Worm (Caenorhabditis elegans) whole organism, L2 larva: ENCODE measurements around the gene R11H6.5.

ENCODE experiments used
- C34F6.9 ChIP-seq: fragments of 150-350 bp; optimal IDR thresholded peaks from 2 replicates; lab custom pipeline; 2014; ENCODE audit warnings: missing biosample characterization, missing genetic modification characterization
- F13H6.1 ChIP-seq: sonication (generic microtip); optimal IDR thresholded peaks from 2 replicates; lab custom pipeline; 2016; ENCODE audit warnings: missing genetic modification characterization, missing compliant biosample characterization
- R02D3.7 ChIP-seq: fragments of 150-350 bp; optimal IDR thresholded peaks from 2 replicates; lab custom pipeline; 2014; ENCODE audit warnings: missing biosample characterization, missing genetic modification characterization
- Y55F3AM.14 ChIP-seq: fragments of 200-800 bp; sonication (Bioruptor generic); optimal IDR thresholded peaks from 2 replicates; lab custom pipeline; 2018; ENCODE audit warnings: mild to moderate bottlenecking, missing genetic modification characterization, missing compliant biosample characterization
- ZK546.5 ChIP-seq: sonication (generic microtip); optimal IDR thresholded peaks from 2 replicates; lab custom pipeline; 2017; ENCODE audit warnings: missing biosample characterization, missing genetic modification characterization
- alr-1 ChIP-seq: fragments of 150-350 bp; optimal IDR thresholded peaks from 2 replicates; lab custom pipeline; 2014; ENCODE audit warnings: missing biosample characterization, missing genetic modification characterization
- ama-1 ChIP-seq: fragments of 150-350 bp; optimal IDR thresholded peaks from 2 replicates; lab custom pipeline; 2018; ENCODE audit warnings: inconsistent platforms
- ceh-16 ChIP-seq: fragments of 150-350 bp; optimal IDR thresholded peaks from 2 replicates; lab custom pipeline; 2014; ENCODE audit warnings: missing biosample characterization, missing genetic modification characterization
- ceh-82 ChIP-seq: fragments of 150-350 bp; optimal IDR thresholded peaks from 2 replicates; lab custom pipeline; 2014; ENCODE audit warnings: missing biosample characterization, missing genetic modification characterization
- crh-2 ChIP-seq: sonication (generic microtip); optimal IDR thresholded peaks from 2 replicates; lab custom pipeline; 2017; ENCODE audit warnings: missing biosample characterization, missing genetic modification characterization
- dmd-4 ChIP-seq: sonication (generic microtip); optimal IDR thresholded peaks from 2 replicates; lab custom pipeline; 2017; ENCODE audit warnings: missing biosample characterization, missing genetic modification characterization
- egl-27 ChIP-seq: sonication (generic microtip); optimal IDR thresholded peaks from 3 replicates; lab custom pipeline; 2017; ENCODE audit warnings: missing biosample characterization, missing genetic modification reagents, missing genetic modification characterization
- elt-1 ChIP-seq: fragments of 150-350 bp; optimal IDR thresholded peaks from 2 replicates; lab custom pipeline; 2014; ENCODE audit warnings: missing biosample characterization, missing genetic modification characterization
- elt-3 ChIP-seq: sonication (generic microtip); optimal IDR thresholded peaks from 2 replicates; lab custom pipeline; 2017; ENCODE audit warnings: missing biosample characterization, missing genetic modification characterization
- gmeb-1 ChIP-seq: fragments of 150-350 bp; optimal IDR thresholded peaks from 2 replicates; lab custom pipeline; 2014; ENCODE audit warnings: missing biosample characterization, missing genetic modification characterization
- lin-11 ChIP-seq: fragments of 150-350 bp; sonication (generic microtip); optimal IDR thresholded peaks from 2 replicates; lab custom pipeline; 2014; ENCODE audit warnings: missing biosample characterization, missing genetic modification characterization, inconsistent platforms, mixed read lengths
- lin-13 ChIP-seq: fragments of 150-350 bp; optimal IDR thresholded peaks from 2 replicates; lab custom pipeline; 2014; ENCODE audit warnings: missing biosample characterization, missing genetic modification reagents, missing genetic modification characterization
- lin-39 ChIP-seq: fragments of 150-350 bp; optimal IDR thresholded peaks from 2 replicates; lab custom pipeline; 2014; ENCODE audit warnings: missing biosample characterization, missing genetic modification reagents, missing genetic modification characterization
- mab-5 ChIP-seq: fragments of 150-350 bp; optimal IDR thresholded peaks from 2 replicates; lab custom pipeline; 2014; ENCODE audit warnings: missing biosample characterization, missing genetic modification characterization
- mdl-1 ChIP-seq, 2 experiments: fragments of 150-350 bp in 1 of 2; sonication (generic microtip) in 1 of 2; optimal IDR thresholded peaks; 2 replicates each; lab custom pipeline; 2017; ENCODE audit warnings: missing biosample characterization in 2 of 2, missing genetic modification characterization in 2 of 2
- nhr-10 ChIP-seq: sonication (generic microtip); optimal IDR thresholded peaks from 2 replicates; lab custom pipeline; 2017; ENCODE audit warnings: missing biosample characterization, missing genetic modification characterization
- nhr-11 ChIP-seq: fragments of 150-350 bp; optimal IDR thresholded peaks from 2 replicates; lab custom pipeline; 2014; ENCODE audit warnings: missing biosample characterization, missing genetic modification characterization
- nhr-12 ChIP-seq: fragments of 150-350 bp; optimal IDR thresholded peaks from 2 replicates; lab custom pipeline; 2014; ENCODE audit warnings: missing biosample characterization, missing genetic modification characterization
- nhr-129 ChIP-seq: fragments of 150-350 bp; optimal IDR thresholded peaks from 2 replicates; lab custom pipeline; 2014; ENCODE audit warnings: missing biosample characterization, missing genetic modification characterization
- nhr-21 ChIP-seq: fragments of 150-350 bp; optimal IDR thresholded peaks from 2 replicates; lab custom pipeline; 2014; ENCODE audit warnings: missing biosample characterization, missing genetic modification characterization
- nhr-23 ChIP-seq: fragments of 150-350 bp; optimal IDR thresholded peaks from 2 replicates; lab custom pipeline; 2014; ENCODE audit warnings: missing biosample characterization, missing genetic modification reagents, missing genetic modification characterization
- nhr-237 ChIP-seq: fragments of 150-350 bp; optimal IDR thresholded peaks from 2 replicates; lab custom pipeline; 2014; ENCODE audit warnings: missing biosample characterization, missing genetic modification characterization
- nhr-25 ChIP-seq: fragments of 150-350 bp; sonication (generic microtip); optimal IDR thresholded peaks from 3 replicates; lab custom pipeline; 2014; ENCODE audit warnings: missing biosample characterization, missing genetic modification characterization
- nhr-77 ChIP-seq: fragments of 150-350 bp; optimal IDR thresholded peaks from 2 replicates; lab custom pipeline; 2014; ENCODE audit warnings: missing biosample characterization, missing genetic modification characterization
- peb-1 ChIP-seq: fragments of 150-350 bp; optimal IDR thresholded peaks from 2 replicates; lab custom pipeline; 2014; ENCODE audit warnings: missing biosample characterization, missing genetic modification characterization
- sem-4 ChIP-seq: fragments of 150-350 bp; optimal IDR thresholded peaks from 2 replicates; lab custom pipeline; 2014; ENCODE audit warnings: missing biosample characterization, missing genetic modification reagents, missing genetic modification characterization
- skn-1 ChIP-seq: sonication (generic microtip); optimal IDR thresholded peaks from 2 replicates; lab custom pipeline; 2017; ENCODE audit warnings: missing biosample characterization, missing genetic modification characterization
- sma-3 ChIP-seq: sonication (generic microtip); optimal IDR thresholded peaks from 2 replicates; lab custom pipeline; 2016; ENCODE audit warnings: missing genetic modification reagents, missing genetic modification characterization, missing compliant biosample characterization
- sma-9 ChIP-seq, 2 experiments: fragments of 150-350 bp in 1 of 2; sonication (generic microtip) in 1 of 2; optimal IDR thresholded peaks; 2 replicates each; lab custom pipeline; 2014 to 2016; ENCODE audit warnings: missing genetic modification characterization in 2 of 2, mild to moderate bottlenecking in 1 of 2, missing biosample characterization in 1 of 2, missing compliant biosample characterization in 1 of 2, missing genetic modification reagents in 1 of 2, moderate library complexity in 1 of 2
- unc-39 ChIP-seq: fragments of 150-350 bp; optimal IDR thresholded peaks from 2 replicates; lab custom pipeline; 2014; ENCODE audit warnings: missing biosample characterization, missing genetic modification characterization
- unc-62 ChIP-seq: fragments of 150-350 bp; optimal IDR thresholded peaks from 2 replicates; lab custom pipeline; 2014; ENCODE audit warnings: missing biosample characterization, missing genetic modification reagents, missing genetic modification characterization
- zag-1 ChIP-seq: fragments of 150-350 bp; optimal IDR thresholded peaks from 2 replicates; lab custom pipeline; 2014; ENCODE audit warnings: missing biosample characterization, missing genetic modification characterization
- ztf-4 ChIP-seq: fragments of 150-350 bp; optimal IDR thresholded peaks from 2 replicates; lab custom pipeline; 2014; ENCODE audit warnings: missing biosample characterization, missing genetic modification characterization

Gene R11H6.5

DNA sequence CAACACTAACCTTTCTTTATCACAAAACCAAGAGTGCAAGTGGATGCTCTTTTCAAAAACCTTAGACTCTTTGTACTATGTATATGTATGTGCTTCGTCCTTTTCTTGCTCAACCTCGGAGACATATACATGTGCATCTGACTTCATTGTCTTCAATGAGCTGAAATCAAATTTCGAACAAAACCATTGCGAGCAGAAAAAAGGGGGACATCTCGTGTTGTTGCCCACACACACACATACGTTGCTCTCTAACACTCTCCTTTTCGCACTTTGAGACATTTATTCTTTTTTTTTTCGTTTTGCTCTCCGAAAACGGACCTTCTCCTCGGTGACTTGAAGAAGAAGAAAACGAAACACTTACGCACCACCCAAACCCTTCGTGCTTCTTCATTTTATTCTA is 8.3 kb upstream of the R11H6.5 start:
- no peak for TF ChIP-seq lin-39
- no peak for TF ChIP-seq alr-1
- TF ChIP-seq nhr-12 (tag; lab: Kevin White, UChicago), result no peak
- TF ChIP-seq mab-5 (tag; lab: Kevin White, UChicago), result no peak
- TF ChIP-seq lin-13 (GFP tag; lab: Kevin White, UChicago), result no peak
- TF ChIP-seq R02D3.7, result no peak
- no peak for TF ChIP-seq nhr-25
- TF ChIP-seq crh-2 (tag; lab: Kevin White, UChicago), result no peak
- no peak for TF ChIP-seq dmd-4 (tag; lab: Kevin White, UChicago)
- TF ChIP-seq sem-4 (tag; lab: Kevin White, UChicago), result no peak
- TF ChIP-seq Y55F3AM.14 (GFP tag; lab: Kevin White, UChicago), result no peak
- TF ChIP-seq nhr-77 (tag; lab: Kevin White, UChicago), result no peak
- TF ChIP-seq nhr-11 (tag; lab: Kevin White, UChicago), result no peak
- TF ChIP-seq mdl-1 (tag; optimal IDR thresholded peaks at IDR 0.05; lab: Kevin White, UChicago), result no peak
- no peak for TF ChIP-seq nhr-129 (tag; lab: Kevin White, UChicago)

DNA sequence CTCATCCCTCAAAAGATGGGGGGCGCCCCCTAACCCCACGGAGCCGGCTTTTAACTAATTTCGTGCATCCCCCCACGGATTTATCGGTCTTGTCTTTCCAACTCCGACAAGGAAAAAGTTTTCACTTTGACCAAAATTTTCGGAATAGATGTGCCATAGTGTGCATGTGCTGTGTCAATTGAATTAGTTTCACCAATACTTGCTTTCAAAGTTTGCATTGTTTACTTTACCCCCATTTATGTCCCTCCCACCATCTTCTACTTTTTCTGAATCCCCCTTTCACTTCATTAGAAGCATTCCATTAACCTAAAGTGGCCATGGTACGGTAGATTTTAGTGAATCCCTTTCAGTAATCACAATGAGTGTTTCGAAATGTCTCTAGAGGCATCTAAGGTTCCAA is 5.7 kb upstream of the R11H6.5 start:
- no peak for TF ChIP-seq ceh-82 (tag; lab: Kevin White, UChicago)
- TF ChIP-seq, all 48 proteins: peak for 0

DNA sequence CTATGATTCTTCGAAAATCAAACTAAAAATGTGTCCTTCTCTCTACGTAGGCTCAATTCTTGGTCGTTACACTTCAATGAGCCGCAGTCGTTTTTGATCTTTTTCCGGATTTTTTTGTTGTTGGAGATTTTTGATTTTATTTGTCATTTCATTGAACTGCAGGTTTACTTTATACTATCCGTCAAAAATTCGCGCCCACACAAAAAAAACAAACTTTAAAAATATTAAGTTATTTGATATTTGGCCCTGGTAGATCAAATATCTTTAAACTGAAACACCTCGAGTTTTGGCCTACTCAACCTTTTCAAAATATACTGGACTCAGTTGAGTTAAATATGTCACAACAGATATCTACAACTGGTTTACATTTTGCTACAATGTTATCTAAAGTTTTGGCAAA is 3.6 kb upstream of the R11H6.5 start:
- no peak for TF ChIP-seq nhr-21 (tag; lab: Kevin White, UChicago)
- no peak for TF ChIP-seq F13H6.1
- no peak for TF ChIP-seq peb-1 (tag; lab: Kevin White, UChicago)
- TF ChIP-seq, all 48 proteins: peak for 0

DNA sequence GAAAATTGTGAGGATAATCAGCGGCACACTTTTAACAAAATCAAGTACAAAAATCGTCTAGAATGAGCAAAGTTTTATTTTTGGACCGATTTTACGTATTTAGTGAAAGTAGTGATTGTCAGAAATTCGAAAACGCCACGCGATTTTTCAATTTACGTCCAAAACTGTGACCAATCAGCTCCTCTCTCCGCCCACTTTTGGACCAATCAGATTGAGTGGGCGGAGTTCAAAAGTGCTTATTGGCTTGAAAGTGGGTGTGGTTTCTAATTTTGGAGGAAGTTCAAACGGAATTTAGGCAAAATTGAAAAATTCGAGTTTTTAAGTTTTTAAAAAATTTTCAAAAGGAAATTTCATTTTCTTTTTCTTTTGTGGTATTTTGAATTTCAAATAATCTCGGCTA is 2.4 kb upstream of the R11H6.5 start:
- TF ChIP-seq unc-39 (no peak), ceh-82 (tag; lab: Kevin White, UChicago) (no peak), elt-3 (tag; lab: Kevin White, UChicago) (no peak), crh-2 (tag; lab: Kevin White, UChicago) (no peak), nhr-23 (no peak), skn-1 (no peak), sma-9 (GFP tag; optimal IDR thresholded peaks at IDR 0.05; lab: Kevin White, UChicago) (no peak), sma-9 (tag; optimal IDR thresholded peaks at IDR 0.05; lab: Kevin White, UChicago) (no peak), unc-62 (GFP tag; lab: Kevin White, UChicago) (no peak), lin-39 (no peak), sma-3 (GFP tag; lab: Kevin White, UChicago) (no peak)
- TF ChIP-seq, all 48 proteins: peak for 0

DNA sequence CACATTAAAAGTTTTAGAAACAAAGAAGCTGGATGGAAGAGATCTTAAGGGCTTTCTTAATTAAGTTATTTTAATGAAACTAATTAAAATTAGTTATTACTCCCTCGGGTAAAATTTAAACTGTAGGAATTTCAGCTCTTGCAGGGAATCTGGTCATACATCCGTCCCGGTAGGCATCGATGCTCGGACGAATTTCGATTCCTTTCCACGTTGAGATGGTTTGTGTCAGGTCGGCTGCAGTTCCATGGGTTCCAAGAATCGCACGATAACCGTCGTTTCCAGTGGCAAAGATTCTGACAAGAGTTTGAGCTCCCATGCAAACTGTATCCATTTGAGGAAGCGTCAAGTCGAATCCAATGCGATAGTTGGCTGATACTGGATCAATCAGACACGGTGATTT is 1.2 kb downstream of the R11H6.5 start:
- TF ChIP-seq nhr-21 (tag; lab: Kevin White, UChicago), result no peak
- TF ChIP-seq alr-1, result no peak
- TF ChIP-seq Y55F3AM.14 (GFP tag; lab: Kevin White, UChicago), result no peak
- no peak for TF ChIP-seq lin-11 (tag; lab: Kevin White, UChicago)
- no peak for TF ChIP-seq peb-1 (tag; lab: Kevin White, UChicago)
- no peak for TF ChIP-seq gmeb-1 (tag; lab: Kevin White, UChicago)
- TF ChIP-seq nhr-10 (tag; lab: Kevin White, UChicago), result no peak
- TF ChIP-seq elt-1 (tag; lab: Kevin White, UChicago), result no peak
- no peak for TF ChIP-seq F13H6.1
- no peak for TF ChIP-seq ama-1 (lab: Kevin White, UChicago)
- TF ChIP-seq nhr-77 (tag; lab: Kevin White, UChicago), result no peak
- TF ChIP-seq nhr-12 (tag; lab: Kevin White, UChicago), result no peak
- no peak for TF ChIP-seq egl-27 (tag; lab: Kevin White, UChicago)
- no peak for TF ChIP-seq nhr-23
- no peak for TF ChIP-seq C34F6.9 (tag; lab: Kevin White, UChicago)
- no peak for TF ChIP-seq sem-4 (tag; lab: Kevin White, UChicago)
- TF ChIP-seq zag-1 (tag; lab: Kevin White, UChicago), result no peak

DNA sequence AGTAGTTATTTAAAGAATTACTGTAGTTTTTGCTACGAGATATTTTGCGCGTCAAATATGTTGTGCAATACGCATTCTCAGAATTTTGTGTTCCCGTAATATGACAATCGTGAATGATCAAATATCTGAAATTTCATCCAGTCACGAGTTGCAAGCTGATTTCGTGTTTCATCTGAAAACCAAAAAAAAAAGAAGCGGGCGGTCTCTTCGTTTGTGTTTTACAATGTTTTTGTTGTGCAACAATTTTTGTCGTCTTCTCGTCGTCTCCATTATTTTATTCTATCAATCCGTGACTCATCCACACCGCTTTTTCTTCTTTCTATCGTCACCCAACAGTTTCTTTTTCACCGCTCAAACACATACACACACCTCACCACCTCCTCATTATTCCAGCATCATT is 2.4 kb downstream of the R11H6.5 start, which contains the start of gene R11H6.4:
TSS of gene R11H6.4 (plus strand) at position 301 of the 400 bp plus-strand sequence.
- TF ChIP-seq nhr-21 (tag; lab: Kevin White, UChicago) (no peak), elt-1 (tag; lab: Kevin White, UChicago) (no peak), mab-5 (tag; lab: Kevin White, UChicago) (no peak), ceh-16 (no peak), nhr-12 (tag; lab: Kevin White, UChicago) (no peak), nhr-237 (tag; lab: Kevin White, UChicago) (no peak), skn-1 (no peak), ztf-4 (no peak), ceh-82 (tag; lab: Kevin White, UChicago) (no peak), alr-1 (no peak), ZK546.5 (tag; lab: Kevin White, UChicago) (no peak)
